Fruit fly (Drosophila melanogaster): ENCODE measurements around the gene bwa.

dm6 chr2L:20091094-20091679, 25.0 kb downstream of the bwa start, which contains the start of the genes CG10747 and Pyroxd1:
- TF ChIP-seq ttk (optimal IDR thresholded peaks at IDR 0.05) (no peak), h (optimal IDR thresholded peaks at IDR 0.05) (no peak)
